Fruit fly (Drosophila melanogaster) whole organism, wandering third instar larva: ENCODE data around the gene CG13362.
A peak's percentile ranks its signal among the peaks of the same experiment; 100 is the strongest.

ENCODE experiments used
- Myc ChIP-seq: fragments of >200 bp; optimal IDR thresholded peaks from 2 replicates; lab custom pipeline; 2017
- Sp1 ChIP-seq: fragments of 200-800 bp; sonication (Bioruptor generic); optimal IDR thresholded peaks from 3 replicates; lab custom pipeline; 2019; ENCODE audit warnings: missing biosample characterization, mild to moderate bottlenecking, missing genetic modification characterization, moderate library complexity
- tai ChIP-seq: sonication (Bioruptor generic); optimal IDR thresholded peaks from 2 replicates; lab custom pipeline; 2016; ENCODE audit warnings: missing biosample characterization, missing genetic modification characterization

- TF ChIP-seq tai (GFP tag; lab: Kevin White, UChicago), result no peak
- peak; percentile 36 for TF ChIP-seq Sp1 (GFP tag; lab: Kevin White, UChicago)
- TF ChIP-seq Myc, result peak; percentile 46
These were observed 45.4 kb upstream of the CG13362 start for dm6 chrX:796397-796989.
